Worm (Caenorhabditis elegans) whole organism, L4 larva: ENCODE results near the gene zig-11.
A peak's percentile ranks its signal among the peaks of the same experiment; 100 is the strongest.

ENCODE experiments used
- F37D6.2 ChIP-seq: sonication (generic microtip); optimal IDR thresholded peaks from 2 replicates; lab custom pipeline; 2016; ENCODE audit warnings: mild to moderate bottlenecking, missing genetic modification characterization, missing compliant biosample characterization
- F44E2.7 ChIP-seq: fragments of 200-800 bp; sonication (Bioruptor generic); IDR thresholded peaks from 2 replicates; pipeline ENCODE4 v2.1.2; 2022; ENCODE audit warnings: missing genetic modification characterization, missing compliant biosample characterization
- T20F7.1 ChIP-seq: fragments of 200-800 bp; sonication (Bioruptor generic); optimal IDR thresholded peaks from 2 replicates; lab custom pipeline; 2018; ENCODE audit warnings: mild to moderate bottlenecking, missing genetic modification characterization, missing compliant biosample characterization
- Y105C5A.15 ChIP-seq: fragments of 200-800 bp; sonication (Bioruptor generic); IDR thresholded peaks from 2 replicates; pipeline ENCODE4 v1.3.6; 2022; ENCODE audit warnings: missing genetic modification characterization, missing compliant biosample characterization
- Y5F2A.4 ChIP-seq: fragments of 200-800 bp; sonication (Bioruptor generic); optimal IDR thresholded peaks from 2 replicates; lab custom pipeline; 2018; ENCODE audit warnings: mild to moderate bottlenecking, missing genetic modification characterization, missing compliant biosample characterization
- aha-1 ChIP-seq: fragments of 150-350 bp; peaks from one replicate; lab custom pipeline; 2014; ENCODE audit warnings: missing biosample characterization, missing genetic modification characterization
- aly-2 ChIP-seq: sonication (generic microtip); optimal IDR thresholded peaks from 2 replicates; lab custom pipeline; 2018; ENCODE audit warnings: missing biosample characterization, missing genetic modification characterization
- ama-1 ChIP-seq: fragments of 150-350 bp; optimal IDR thresholded peaks from 2 replicates; lab custom pipeline; 2014; ENCODE audit warnings: inconsistent platforms, mixed read lengths
- attf-4 ChIP-seq: sonication (generic microtip); optimal IDR thresholded peaks from 3 replicates; lab custom pipeline; 2017; ENCODE audit warnings: missing biosample characterization, missing genetic modification characterization
- ceh-32 ChIP-seq: sonication (generic microtip); optimal IDR thresholded peaks from 2 replicates; lab custom pipeline; 2016; ENCODE audit warnings: mild to moderate bottlenecking, missing genetic modification characterization, missing compliant biosample characterization; ENCODE audit not compliant: poor library complexity
- ceh-62 ChIP-seq: sonication (generic microtip); optimal IDR thresholded peaks from 2 replicates; lab custom pipeline; 2017; ENCODE audit warnings: missing biosample characterization, missing genetic modification characterization
- ceh-82 ChIP-seq: sonication (generic microtip); optimal IDR thresholded peaks from 2 replicates; lab custom pipeline; 2017; ENCODE audit warnings: missing biosample characterization, missing genetic modification characterization
- daf-12 ChIP-seq: fragments of 150-350 bp; optimal IDR thresholded peaks from 2 replicates; lab custom pipeline; 2014; ENCODE audit warnings: missing biosample characterization, missing genetic modification reagents, missing genetic modification characterization
- dmd-8 ChIP-seq: fragments of 200-800 bp; sonication (Bioruptor generic); IDR thresholded peaks from 2 replicates; pipeline ENCODE4 v1.3.6; 2022; ENCODE audit warnings: missing genetic modification characterization, missing compliant biosample characterization
- egl-27 ChIP-seq: sonication (generic microtip); optimal IDR thresholded peaks from 3 replicates; lab custom pipeline; 2017; ENCODE audit warnings: missing biosample characterization, missing genetic modification reagents, missing genetic modification characterization
- fos-1 ChIP-seq: fragments of 150-350 bp; optimal IDR thresholded peaks from 2 replicates; lab custom pipeline; 2014; ENCODE audit warnings: missing biosample characterization, missing genetic modification characterization
- hif-1 ChIP-seq, 2 experiments: sonication (generic microtip); optimal IDR thresholded peaks; 2 replicates each; lab custom pipeline; 2016 to 2017; ENCODE audit warnings: missing compliant biosample characterization in 2 of 2, missing genetic modification characterization in 2 of 2, missing genetic modification reagents in 2 of 2, missing genotype in 2 of 2, mild to moderate bottlenecking in 1 of 2
- hlh-30 ChIP-seq: sonication (generic microtip); optimal IDR thresholded peaks from 2 replicates; lab custom pipeline; 2017; ENCODE audit warnings: antibody characterized with exemption, mild to moderate bottlenecking, missing genetic modification characterization, missing compliant biosample characterization; ENCODE audit not compliant: insufficient read depth
- lin-1 ChIP-seq: fragments of 200-800 bp; sonication (Bioruptor generic); IDR thresholded peaks from 2 replicates; pipeline ENCODE4 v1.3.6; 2022; ENCODE audit warnings: missing genetic modification reagents, missing genetic modification characterization, missing compliant biosample characterization
- madf-5 ChIP-seq, 2 experiments: fragments of 200-800 bp; sonication (Bioruptor generic); IDR thresholded peaks; 2 replicates each; pipeline ENCODE4 v1.3.6; 2022; ENCODE audit warnings: missing compliant biosample characterization in 2 of 2, missing genetic modification characterization in 2 of 2
- madf-9 ChIP-seq: fragments of 200-800 bp; sonication (Bioruptor generic); conservative IDR thresholded peaks from 2 replicates; pipeline ENCODE4 v1.3.6; 2022; ENCODE audit warnings: missing genetic modification reagents, missing genetic modification characterization, missing compliant biosample characterization
- mes-2 ChIP-seq: sonication (generic microtip); optimal IDR thresholded peaks from 2 replicates; lab custom pipeline; 2016; ENCODE audit warnings: missing genotype, mild to moderate bottlenecking, missing genetic modification characterization, missing compliant biosample characterization; ENCODE audit not compliant: poor library complexity, severe bottlenecking
- mxl-3 ChIP-seq: fragments of 200-800 bp; sonication (Bioruptor generic); optimal IDR thresholded peaks from 2 replicates; lab custom pipeline; 2018; ENCODE audit warnings: mild to moderate bottlenecking, missing genetic modification characterization, missing compliant biosample characterization
- nhr-102 ChIP-seq: sonication (generic microtip); optimal IDR thresholded peaks from 2 replicates; lab custom pipeline; 2016; ENCODE audit warnings: mild to moderate bottlenecking, missing genetic modification characterization, moderate library complexity, missing compliant biosample characterization
- nhr-11 ChIP-seq: fragments of 150-350 bp; optimal IDR thresholded peaks from 2 replicates; lab custom pipeline; 2014; ENCODE audit warnings: missing biosample characterization, missing genetic modification characterization
- nhr-28 ChIP-seq: fragments of 150-350 bp; optimal IDR thresholded peaks from 2 replicates; lab custom pipeline; 2014; ENCODE audit warnings: missing biosample characterization, missing genetic modification characterization
- nhr-41 ChIP-seq: fragments of 200-800 bp; sonication (Bioruptor generic); IDR thresholded peaks from 2 replicates; pipeline ENCODE4 v1.3.6; 2022; ENCODE audit warnings: missing genetic modification reagents, missing genetic modification characterization, missing compliant biosample characterization
- nhr-48 ChIP-seq: sonication (generic microtip); optimal IDR thresholded peaks from 2 replicates; lab custom pipeline; 2016; ENCODE audit warnings: mild to moderate bottlenecking, missing genetic modification characterization, missing compliant biosample characterization
- nhr-6 ChIP-seq: fragments of 150-350 bp; optimal IDR thresholded peaks from 2 replicates; lab custom pipeline; 2014; ENCODE audit warnings: missing biosample characterization, missing genetic modification characterization
- nhr-77 ChIP-seq: fragments of 150-350 bp; optimal IDR thresholded peaks from 2 replicates; lab custom pipeline; 2014; ENCODE audit warnings: missing biosample characterization, missing genetic modification characterization
- pha-4 ChIP-seq, 2 experiments: fragments of 150-350 bp in 1 of 2; fragments of 200-800 bp in 1 of 2; sonication (Bioruptor generic) in 1 of 2; IDR thresholded peaks in 1 of 2; optimal IDR thresholded peaks in 1 of 2; 2 replicates each; pipeline versions ENCODE4 v1.3.6 to Lab custom; 2014 to 2022; ENCODE audit warnings: missing genetic modification characterization in 2 of 2, missing genetic modification reagents in 2 of 2, missing biosample characterization in 1 of 2, missing compliant biosample characterization in 1 of 2
- php-3 ChIP-seq: fragments of 200-800 bp; sonication (Bioruptor generic); IDR thresholded peaks from 2 replicates; pipeline ENCODE4 v1.3.6; 2022; ENCODE audit warnings: missing genetic modification reagents, missing genetic modification characterization, missing compliant biosample characterization
- rbr-2 ChIP-seq: sonication (generic microtip); optimal IDR thresholded peaks from 2 replicates; lab custom pipeline; 2016; ENCODE audit warnings: missing genotype, missing genetic modification characterization, missing compliant biosample characterization
- saeg-2 ChIP-seq: fragments of 200-800 bp; sonication (Bioruptor generic); IDR thresholded peaks from 2 replicates; pipeline ENCODE4 v1.3.6; 2022; ENCODE audit warnings: missing genetic modification reagents, missing genetic modification characterization, missing compliant biosample characterization
- skn-1 ChIP-seq: fragments of 150-350 bp; optimal IDR thresholded peaks from 2 replicates; lab custom pipeline; 2014; ENCODE audit warnings: missing biosample characterization, missing genetic modification characterization
- snpc-4 ChIP-seq: fragments of 150-350 bp; optimal IDR thresholded peaks from 2 replicates; lab custom pipeline; 2014; ENCODE audit warnings: missing biosample characterization, missing genetic modification characterization
- spr-3 ChIP-seq: fragments of 200-800 bp; sonication (Bioruptor generic); optimal IDR thresholded peaks from 2 replicates; lab custom pipeline; 2018; ENCODE audit warnings: mild to moderate bottlenecking, missing genetic modification characterization, missing compliant biosample characterization
- tag-97 ChIP-seq: fragments of 200-800 bp; sonication (Bioruptor generic); IDR thresholded peaks from 2 replicates; pipeline ENCODE4 v1.3.6; 2022; ENCODE audit warnings: missing genetic modification characterization, missing compliant biosample characterization
- unc-62 ChIP-seq, 3 experiments: fragments of 150-350 bp in 1 of 3; sonication (generic microtip); optimal IDR thresholded peaks in 2 of 3; peaks in 1 of 3; 1 replicate in 1 of 3; 2 replicates in 2 of 3; lab custom pipeline; 2014 to 2017; ENCODE audit warnings: missing biosample characterization in 3 of 3, missing genetic modification characterization in 3 of 3, missing genetic modification reagents in 3 of 3, missing genotype in 1 of 3
- vab-7 ChIP-seq: fragments of 200-800 bp; sonication (Bioruptor generic); IDR thresholded peaks from 2 replicates; pipeline ENCODE4 v1.3.6; 2022; ENCODE audit warnings: missing genetic modification reagents, missing genetic modification characterization, missing compliant biosample characterization
- zag-1 ChIP-seq: fragments of 150-350 bp; optimal IDR thresholded peaks from 2 replicates; lab custom pipeline; 2014; ENCODE audit warnings: missing biosample characterization, missing genetic modification characterization
- zip-11 ChIP-seq: fragments of 200-800 bp; sonication (Bioruptor generic); IDR thresholded peaks from 2 replicates; pipeline ENCODE4 v1.3.6; 2022; ENCODE audit warnings: missing genetic modification characterization, missing compliant biosample characterization
- ztf-11 ChIP-seq: fragments of 150-350 bp; optimal IDR thresholded peaks from 2 replicates; lab custom pipeline; 2014; ENCODE audit warnings: missing biosample characterization, missing genetic modification characterization

zig-11 gene

ce11 chrV:1857840-1858239 lies 34.9 kb downstream of the zig-11 start:
- TF ChIP-seq lin-1 (GFP tag; lab: Robert Waterston, UW) (no peak), nhr-28 (tag; lab: Kevin White, UChicago) (no peak), unc-62 (GFP tag; optimal IDR thresholded peaks at IDR 0.05 in 1 of 2; lab: Kevin White, UChicago) (peak in 1 of 2 experiments; percentile 83), unc-62 (tag; optimal IDR thresholded peaks at IDR 0.05; lab: Kevin White, UChicago) (no peak)

DNA sequence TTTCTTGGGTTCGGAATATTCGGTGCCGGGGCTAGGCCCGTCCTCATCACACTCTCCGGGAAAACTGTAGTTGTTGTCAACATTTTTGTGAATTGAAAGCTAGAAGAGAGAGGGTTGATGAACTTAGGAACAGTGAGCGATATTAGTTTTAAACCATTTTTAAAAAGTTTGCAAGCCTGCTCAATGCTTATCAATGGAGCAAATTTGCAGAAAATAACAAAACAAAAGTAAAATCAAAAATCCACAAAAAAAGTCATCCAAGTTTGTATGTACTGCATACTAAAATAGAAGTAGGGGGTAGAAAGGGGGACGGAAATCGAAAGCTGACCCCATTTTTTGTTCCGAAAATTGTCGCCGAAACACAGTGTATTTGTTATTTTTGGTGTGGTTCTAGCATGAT lies 36.6 kb downstream of the zig-11 start, which contains the start of gene T10B5.10:
Gene T10B5.10 (minus strand): TSS at position 101 of the 400 bp plus-strand sequence.
- TF ChIP-seq ceh-82 (tag; lab: Kevin White, UChicago) (no peak), nhr-11 (tag; lab: Kevin White, UChicago) (no peak), ama-1 (lab: Kevin White, UChicago) (no peak), tag-97 (GFP tag; lab: Robert Waterston, UW) (no peak), ztf-11 (tag; lab: Kevin White, UChicago) (no peak), skn-1 (tag; lab: Kevin White, UChicago) (no peak), attf-4 (tag; lab: Kevin White, UChicago) (no peak), madf-9 (GFP tag; lab: Robert Waterston, UW) (no peak), F44E2.7 (no peak), ceh-32 (tag; lab: Kevin White, UChicago) (no peak), T20F7.1 (GFP tag; lab: Kevin White, UChicago) (no peak), daf-12 (no peak), php-3 (no peak), zag-1 (tag; lab: Kevin White, UChicago) (no peak), Y105C5A.15 (GFP tag; lab: Robert Waterston, UW) (no peak), dmd-8 (GFP tag; lab: Robert Waterston, UW) (no peak), zip-11 (GFP tag; lab: Robert Waterston, UW) (no peak), fos-1 (no peak)

DNA sequence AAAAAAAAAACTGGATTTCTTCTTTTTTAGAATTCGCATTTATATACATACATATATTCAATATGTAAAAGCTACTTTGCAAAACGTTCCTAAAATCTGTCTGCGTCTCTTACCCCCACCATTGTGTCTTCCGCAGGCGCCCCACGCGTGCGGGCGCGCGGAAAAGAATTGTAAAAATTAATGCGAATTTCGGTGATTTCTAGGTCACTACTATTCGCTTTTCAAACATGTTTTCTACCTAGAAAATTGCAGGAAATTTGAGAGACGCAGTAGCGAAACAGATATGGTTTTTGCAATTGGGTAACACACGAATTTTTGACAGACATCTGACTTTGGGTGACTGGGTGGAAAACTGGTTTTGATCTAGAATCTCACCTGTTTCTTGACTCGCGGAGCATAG lies 37.7 kb downstream of the zig-11 start:
- TF ChIP-seq nhr-77 (tag; lab: Kevin White, UChicago) (no peak), egl-27 (tag; lab: Kevin White, UChicago) (no peak), unc-62 (GFP tag; optimal IDR thresholded peaks at IDR 0.05 in 1 of 2; lab: Kevin White, UChicago) (peak in 1 of 2 experiments; percentile 60), unc-62 (tag; optimal IDR thresholded peaks at IDR 0.05; lab: Kevin White, UChicago) (no peak), rbr-2 (no peak), hlh-30 (tag; lab: Kevin White, UChicago) (peak; percentile 7), nhr-48 (tag; lab: Kevin White, UChicago) (no peak), nhr-102 (tag; lab: Kevin White, UChicago) (no peak), nhr-41 (GFP tag; lab: Robert Waterston, UW) (no peak), Y5F2A.4 (GFP tag; lab: Kevin White, UChicago) (no peak), saeg-2 (GFP tag; lab: Robert Waterston, UW) (no peak), nhr-6 (tag; lab: Kevin White, UChicago) (no peak), aha-1 (peak; percentile 39), vab-7 (GFP tag; lab: Robert Waterston, UW) (no peak), ztf-11 (tag; lab: Kevin White, UChicago) (no peak), mxl-3 (GFP tag; lab: Kevin White, UChicago) (no peak), hif-1 (tag; optimal IDR thresholded peaks at IDR 0.05; lab: Kevin White, UChicago) (no peak), nhr-28 (tag; lab: Kevin White, UChicago) (peak; percentile 13), pha-4 (GFP tag; IDR thresholded peaks at IDR 0.05; lab: Robert Waterston, UW) (no peak), pha-4 (tag; optimal IDR thresholded peaks at IDR 0.05; lab: Kevin White, UChicago) (no peak), F37D6.2 (no peak), ceh-62 (tag; lab: Kevin White, UChicago) (no peak), snpc-4 (tag; lab: Kevin White, UChicago) (no peak), mes-2 (tag; lab: Kevin White, UChicago) (no peak), spr-3 (GFP tag; lab: Kevin White, UChicago) (no peak), madf-5 (GFP tag; IDR thresholded peaks at IDR 0.05; lab: Robert Waterston, UW) (no peak), aly-2 (tag; lab: Kevin White, UChicago) (no peak), T20F7.1 (GFP tag; lab: Kevin White, UChicago) (no peak)
